Worm (Caenorhabditis elegans) whole organism, L1 larva: ENCODE data around the gene dkf-2.

Experiments used
- C16A3.4 ChIP-seq: fragments of 150-350 bp; optimal IDR thresholded peaks from 2 replicates; lab custom pipeline; 2014; ENCODE audit warnings: missing biosample characterization, missing genetic modification characterization
- C34B4.2 ChIP-seq: sonication (generic microtip); optimal IDR thresholded peaks from 2 replicates; lab custom pipeline; 2017; ENCODE audit warnings: mild to moderate bottlenecking, missing genetic modification characterization, missing compliant biosample characterization
- Y116A8C.19 ChIP-seq: sonication (generic microtip); optimal IDR thresholded peaks from 2 replicates; lab custom pipeline; 2016; ENCODE audit warnings: missing compliant biosample characterization, missing genetic modification characterization, borderline replicate concordance
- alr-1 ChIP-seq: fragments of 200-800 bp; sonication (Bioruptor generic); optimal IDR thresholded peaks from 2 replicates; lab custom pipeline; 2018; ENCODE audit warnings: borderline replicate concordance, mild to moderate bottlenecking, missing genetic modification characterization, missing compliant biosample characterization
- ama-1 ChIP-seq: fragments of 150-350 bp; optimal IDR thresholded peaks from 2 replicates; lab custom pipeline; 2014
- blmp-1 ChIP-seq: fragments of 150-350 bp; optimal IDR thresholded peaks from 2 replicates; lab custom pipeline; 2014; ENCODE audit warnings: missing biosample characterization, missing genetic modification characterization
- dpl-1 ChIP-seq, 3 experiments: fragments of 150-350 bp in 2 of 3; sonication (generic microtip) in 1 of 3; optimal IDR thresholded peaks; 2 replicates each; lab custom pipeline; 2014 to 2017; ENCODE audit warnings: missing biosample characterization in 3 of 3, missing genetic modification characterization in 3 of 3, missing genetic modification reagents in 3 of 3
- dsc-1 ChIP-seq: sonication (generic microtip); optimal IDR thresholded peaks from 2 replicates; lab custom pipeline; 2016; ENCODE audit warnings: mild to moderate bottlenecking, missing genetic modification characterization, missing compliant biosample characterization
- efl-3 ChIP-seq: fragments of 200-800 bp; sonication (Bioruptor generic); optimal IDR thresholded peaks from 2 replicates; lab custom pipeline; 2018; ENCODE audit warnings: mild to moderate bottlenecking, missing genetic modification characterization, missing compliant biosample characterization
- elt-2 ChIP-seq: sonication (generic microtip); optimal IDR thresholded peaks from 2 replicates; lab custom pipeline; 2016; ENCODE audit warnings: missing genetic modification characterization, mild to moderate bottlenecking, inconsistent platforms, missing compliant biosample characterization, missing genetic modification reagents
- ets-5 ChIP-seq: fragments of 200-800 bp; sonication (Bioruptor generic); IDR thresholded peaks from 2 replicates; pipeline ENCODE4 v1.3.6; 2022; ENCODE audit warnings: missing genetic modification characterization, missing compliant biosample characterization
- fkh-4 ChIP-seq: sonication (generic microtip); optimal IDR thresholded peaks from 2 replicates; lab custom pipeline; 2016; ENCODE audit warnings: missing compliant biosample characterization, missing genetic modification characterization, borderline replicate concordance
- fkh-8 ChIP-seq: sonication (generic microtip); optimal IDR thresholded peaks from 2 replicates; lab custom pipeline; 2016; ENCODE audit warnings: mild to moderate bottlenecking, missing genetic modification characterization, missing compliant biosample characterization
- grh-1 ChIP-seq: fragments of 200-800 bp; sonication (Bioruptor generic); IDR thresholded peaks from 2 replicates; pipeline ENCODE4 v1.3.6; 2022; ENCODE audit warnings: missing genetic modification reagents, missing genetic modification characterization, missing compliant biosample characterization
- hpl-2 ChIP-seq: fragments of 150-350 bp; optimal IDR thresholded peaks from 2 replicates; lab custom pipeline; 2014; ENCODE audit warnings: missing biosample characterization, missing genetic modification reagents, missing genetic modification characterization
- jun-1 ChIP-seq: fragments of 150-350 bp; optimal IDR thresholded peaks from 2 replicates; lab custom pipeline; 2014; ENCODE audit warnings: missing biosample characterization, missing genetic modification reagents, missing genetic modification characterization
- lir-3 ChIP-seq: sonication (generic microtip); optimal IDR thresholded peaks from 2 replicates; lab custom pipeline; 2016; ENCODE audit warnings: mild to moderate bottlenecking, missing genetic modification characterization, moderate library complexity, missing compliant biosample characterization; ENCODE audit not compliant: poor library complexity
- mab-9 ChIP-seq: fragments of 200-800 bp; sonication (Bioruptor generic); IDR thresholded peaks from 2 replicates; pipeline ENCODE4 v1.3.6; 2022; ENCODE audit warnings: missing genetic modification reagents, missing genetic modification characterization, missing compliant biosample characterization
- mdl-1 ChIP-seq, 2 experiments: fragments of 150-350 bp; optimal IDR thresholded peaks; 2 replicates each; lab custom pipeline; 2014 to 2017; ENCODE audit warnings: missing biosample characterization in 2 of 2, missing genetic modification characterization in 2 of 2, inconsistent platforms in 1 of 2
- mef-2 ChIP-seq: fragments of 150-350 bp; optimal IDR thresholded peaks from 2 replicates; lab custom pipeline; 2014; ENCODE audit warnings: missing biosample characterization, missing genetic modification characterization
- nhr-12 ChIP-seq: sonication (generic microtip); optimal IDR thresholded peaks from 2 replicates; lab custom pipeline; 2017; ENCODE audit warnings: missing biosample characterization, missing genetic modification characterization
- nhr-19 ChIP-seq: fragments of 200-800 bp; sonication (Bioruptor generic); conservative IDR thresholded peaks from 2 replicates; pipeline ENCODE4 v1.3.6; 2022; ENCODE audit warnings: missing genetic modification characterization, missing compliant biosample characterization
- nhr-90 ChIP-seq: sonication (generic microtip); optimal IDR thresholded peaks from 2 replicates; lab custom pipeline; 2016; ENCODE audit warnings: mild to moderate bottlenecking, missing genetic modification characterization, missing compliant biosample characterization; ENCODE audit not compliant: poor library complexity
- pag-3 ChIP-seq: sonication (generic microtip); optimal IDR thresholded peaks from 2 replicates; lab custom pipeline; 2017; ENCODE audit warnings: missing genetic modification characterization, mild to moderate bottlenecking, missing compliant biosample characterization, antibody characterized with exemption, borderline replicate concordance; ENCODE audit not compliant: insufficient read depth
- pax-3 ChIP-seq: fragments of 200-800 bp; sonication (Bioruptor generic); optimal IDR thresholded peaks from 2 replicates; lab custom pipeline; 2018; ENCODE audit warnings: mild to moderate bottlenecking, missing genetic modification characterization, moderate library complexity, missing compliant biosample characterization
- pqm-1 ChIP-seq: sonication (generic microtip); optimal IDR thresholded peaks from 3 replicates; lab custom pipeline; 2017; ENCODE audit warnings: missing biosample characterization, missing genetic modification characterization
- rnt-1 ChIP-seq: sonication (generic microtip); optimal IDR thresholded peaks from 2 replicates; lab custom pipeline; 2016; ENCODE audit warnings: mild to moderate bottlenecking, missing genetic modification characterization, moderate library complexity, missing compliant biosample characterization
- snu-23 ChIP-seq: sonication (generic microtip); optimal IDR thresholded peaks from 2 replicates; lab custom pipeline; 2016; ENCODE audit warnings: missing genetic modification characterization, missing compliant biosample characterization
- swsn-7 ChIP-seq: sonication (generic microtip); optimal IDR thresholded peaks from 2 replicates; lab custom pipeline; 2016; ENCODE audit warnings: missing genetic modification characterization, missing compliant biosample characterization
- tlp-1 ChIP-seq: fragments of 150-350 bp; optimal IDR thresholded peaks from 2 replicates; lab custom pipeline; 2014; ENCODE audit warnings: missing biosample characterization, missing genetic modification characterization
- unc-30 ChIP-seq: sonication (generic microtip); optimal IDR thresholded peaks from 2 replicates; lab custom pipeline; 2017; ENCODE audit warnings: missing biosample characterization, missing genetic modification characterization
- unc-62 ChIP-seq: fragments of 150-350 bp; optimal IDR thresholded peaks from 2 replicates; lab custom pipeline; 2014; ENCODE audit warnings: missing biosample characterization, missing genetic modification reagents, missing genetic modification characterization
- vab-15 ChIP-seq: sonication (generic microtip); optimal IDR thresholded peaks from 2 replicates; lab custom pipeline; 2017; ENCODE audit warnings: missing genotype, mild to moderate bottlenecking, missing genetic modification characterization, missing compliant biosample characterization
- xbp-1 ChIP-seq: sonication (generic microtip); optimal IDR thresholded peaks from 2 replicates; lab custom pipeline; 2016; ENCODE audit warnings: missing genetic modification characterization, missing compliant biosample characterization

The dkf-2 gene

DNA sequence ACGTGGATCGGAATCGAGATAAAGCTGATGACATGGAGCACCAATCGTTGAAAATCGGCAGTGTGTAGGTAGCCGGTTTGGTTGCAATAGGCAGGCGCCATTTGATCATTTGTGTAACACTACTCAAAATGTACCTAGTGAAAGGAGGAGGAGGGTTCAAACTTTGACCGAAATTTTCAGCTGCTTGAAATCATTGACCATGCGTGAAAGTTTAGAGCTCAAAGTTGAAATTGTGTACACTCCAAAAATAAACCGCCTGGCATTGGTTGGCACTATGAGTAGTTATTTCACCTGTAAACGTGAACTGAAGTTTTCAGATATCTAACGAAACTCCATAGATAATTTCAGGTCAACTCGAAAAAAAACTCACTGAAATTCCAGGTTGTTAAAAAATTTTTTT is 84.5 kb downstream of the dkf-2 start, which contains the start of gene srh-215:
Gene srh-215 (minus strand): TSS at position 101 of the 400 bp plus-strand sequence.
- TF ChIP-seq hpl-2 (GFP tag; lab: Kevin White, UChicago) (no peak), C34B4.2 (tag; lab: Kevin White, UChicago) (no peak), mab-9 (GFP tag; lab: Robert Waterston, UW) (no peak), rnt-1 (tag; lab: Kevin White, UChicago) (no peak), vab-15 (tag; lab: Kevin White, UChicago) (no peak), ama-1 (lab: Kevin White, UChicago) (no peak), swsn-7 (tag; lab: Kevin White, UChicago) (no peak), Y116A8C.19 (no peak), efl-3 (GFP tag; lab: Kevin White, UChicago) (no peak), mef-2 (tag; lab: Kevin White, UChicago) (no peak), lir-3 (tag; lab: Kevin White, UChicago) (no peak)

DNA sequence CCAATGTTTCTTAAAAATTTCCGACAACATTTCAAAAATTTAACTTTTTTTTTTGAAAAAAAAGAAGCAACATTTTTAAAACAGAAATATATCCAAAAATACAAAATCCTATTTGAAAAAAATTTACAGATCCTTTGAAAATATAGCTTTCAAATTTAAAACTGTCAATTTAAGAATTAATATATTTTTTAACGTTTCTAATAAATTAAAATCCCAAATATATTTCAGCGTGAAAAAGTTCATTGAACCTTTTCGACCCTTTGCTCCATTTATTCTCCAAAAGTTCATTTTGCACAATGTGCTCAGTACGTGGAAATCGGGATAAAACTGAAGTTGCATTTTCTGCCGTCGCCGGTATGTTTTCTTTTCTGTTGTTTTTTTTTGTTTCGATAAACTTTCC is 85.4 kb downstream of the dkf-2 start, which contains the start of gene phy-3:
Gene phy-3 (plus strand): TSS at position 301 of the 400 bp plus-strand sequence.
- TF ChIP-seq nhr-90 (tag; lab: Kevin White, UChicago): no peak
- TF ChIP-seq unc-62 (GFP tag; lab: Kevin White, UChicago): no peak
- no peak for TF ChIP-seq pax-3 (tag; lab: Kevin White, UChicago)
- TF ChIP-seq unc-30 (tag; lab: Kevin White, UChicago): no peak
- TF ChIP-seq pqm-1 (tag; lab: Kevin White, UChicago): no peak
- no peak for TF ChIP-seq efl-3 (GFP tag; lab: Kevin White, UChicago)
- TF ChIP-seq grh-1 (GFP tag; lab: Robert Waterston, UW): no peak
- TF ChIP-seq alr-1 (tag; lab: Kevin White, UChicago): no peak
- TF ChIP-seq fkh-4 (tag; lab: Kevin White, UChicago): no peak
- TF ChIP-seq blmp-1 (tag; lab: Kevin White, UChicago): no peak
- no peak for TF ChIP-seq ets-5 (GFP tag; lab: Robert Waterston, UW)

DNA sequence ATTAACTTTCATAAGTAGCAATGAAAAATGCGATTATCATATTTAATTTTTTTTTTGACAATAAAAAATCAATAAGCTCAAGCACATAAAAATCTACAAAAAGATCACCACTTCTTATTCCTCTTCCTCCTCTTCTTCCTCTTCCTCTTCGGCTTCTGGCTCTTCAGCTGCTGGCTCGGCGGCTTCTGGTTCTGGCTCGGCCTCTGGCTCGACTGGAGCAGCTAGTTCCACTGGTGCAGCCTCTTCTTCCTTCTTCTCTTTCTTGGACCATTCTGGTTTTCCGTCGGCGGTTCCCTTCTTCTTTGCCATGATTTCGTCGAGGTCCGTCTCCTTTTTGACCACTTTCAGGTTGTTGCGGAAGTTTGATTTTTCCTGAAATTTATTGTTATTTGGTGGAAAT is 86.2 kb downstream of the dkf-2 start:
- TF ChIP-seq mdl-1 (tag; optimal IDR thresholded peaks at IDR 0.05; lab: Kevin White, UChicago): no peak
- no peak for TF ChIP-seq nhr-12
- no peak for TF ChIP-seq snu-23
- no peak for TF ChIP-seq jun-1 (tag; lab: Kevin White, UChicago)
- no peak for TF ChIP-seq elt-2 (tag; lab: Kevin White, UChicago)
- TF ChIP-seq blmp-1 (tag; lab: Kevin White, UChicago): no peak
- TF ChIP-seq dpl-1 (GFP tag; optimal IDR thresholded peaks at IDR 0.05; lab: Kevin White, UChicago): no peak
- TF ChIP-seq C16A3.4 (tag; lab: Kevin White, UChicago): no peak
- no peak for TF ChIP-seq nhr-19
- TF ChIP-seq pqm-1 (tag; lab: Kevin White, UChicago): no peak
- TF ChIP-seq ama-1 (lab: Kevin White, UChicago): no peak
- TF ChIP-seq dsc-1 (tag; lab: Kevin White, UChicago): no peak

- TF ChIP-seq pax-3 (tag; lab: Kevin White, UChicago): no peak
- no peak for TF ChIP-seq fkh-8
- peak; percentile 59 for TF ChIP-seq fkh-4 (tag; lab: Kevin White, UChicago)
- TF ChIP-seq tlp-1 (tag; lab: Kevin White, UChicago): no peak
- no peak for TF ChIP-seq xbp-1 (tag; lab: Kevin White, UChicago)
- TF ChIP-seq ets-5 (GFP tag; lab: Robert Waterston, UW): no peak
- peak; percentile 87 for TF ChIP-seq dsc-1 (tag; lab: Kevin White, UChicago)
- no peak for TF ChIP-seq pag-3 (tag; lab: Kevin White, UChicago)
Observed at ce11 chrV:16834989-16835388, 87.6 kb downstream of the dkf-2 start, which contains the start of gene tni-3. Gene tni-3, minus strand, starts transcription at chrV:16835128.
